Fruit fly (Drosophila melanogaster) whole organism, embryonic: Measurements from ENCODE around the gene Gr63a.

ENCODE experiments used
- B-H1 ChIP-seq: fragments of 200-800 bp; sonication (Bioruptor generic); IDR thresholded peaks from 3 replicates; pipeline ENCODE4 v1.3.6; 2022; ENCODE audit warnings: missing biosample characterization, missing genetic modification characterization
- BtbVII ChIP-seq: fragments of 200-800 bp; sonication (Bioruptor generic); optimal IDR thresholded peaks from 3 replicates; lab custom pipeline; 2017; ENCODE audit warnings: missing biosample characterization, mild to moderate bottlenecking, missing genetic modification characterization
- C15 ChIP-seq: fragments of 200-800 bp; sonication (Bioruptor generic); IDR thresholded peaks from 3 replicates; pipeline ENCODE4 v1.3.6; 2022; ENCODE audit warnings: missing biosample characterization, missing genetic modification characterization
- CG12219 ChIP-seq: fragments of 200-800 bp; sonication (Bioruptor generic); optimal IDR thresholded peaks from 3 replicates; lab custom pipeline; 2018; ENCODE audit warnings: missing biosample characterization, mild to moderate bottlenecking, missing genetic modification characterization
- CG12659 ChIP-seq: fragments of 200-800 bp; sonication (Bioruptor generic); optimal IDR thresholded peaks from 3 replicates; lab custom pipeline; 2017; ENCODE audit warnings: mild to moderate bottlenecking, missing biosample characterization, missing genetic modification reagents, missing genetic modification characterization
- CG16815 ChIP-seq: fragments of 200-800 bp; sonication (Bioruptor generic); optimal IDR thresholded peaks from 3 replicates; lab custom pipeline; 2017; ENCODE audit warnings: missing biosample characterization, mild to moderate bottlenecking, missing genetic modification characterization
- CG17802 ChIP-seq: fragments of 200-800 bp; sonication (Bioruptor generic); optimal IDR thresholded peaks from 2 replicates; lab custom pipeline; 2018; ENCODE audit warnings: missing biosample characterization, mild to moderate bottlenecking, missing genetic modification characterization, moderate library complexity
- CG18262 ChIP-seq: fragments of 200-800 bp; optimal IDR thresholded peaks from 3 replicates; lab custom pipeline; 2019; ENCODE audit warnings: missing biosample characterization, mild to moderate bottlenecking, missing genetic modification characterization, moderate library complexity
- CG18476 ChIP-seq: fragments of 200-800 bp; sonication (Bioruptor generic); optimal IDR thresholded peaks from 2 replicates; lab custom pipeline; 2016; ENCODE audit warnings: missing biosample characterization, mild to moderate bottlenecking, missing genetic modification characterization
- CG3163 ChIP-seq: fragments of 200-800 bp; sonication (Bioruptor generic); optimal IDR thresholded peaks from 3 replicates; lab custom pipeline; 2016; ENCODE audit warnings: missing biosample characterization, missing genetic modification characterization
- CG32532 ChIP-seq: fragments of 200-800 bp; sonication (Bioruptor generic); IDR thresholded peaks from 2 replicates; pipeline ENCODE4 v1.3.6; 2022; ENCODE audit warnings: missing biosample characterization, missing genetic modification characterization
- CG33557 ChIP-seq: fragments of 200-800 bp; sonication (Bioruptor generic); optimal IDR thresholded peaks from 2 replicates; lab custom pipeline; 2019; ENCODE audit warnings: missing biosample characterization, mild to moderate bottlenecking, missing genetic modification characterization, moderate library complexity
- CG3726 ChIP-seq: fragments of 200-800 bp; sonication (Bioruptor generic); IDR thresholded peaks from 3 replicates; pipeline ENCODE4, ENCODE4 v1.3.6; 2022; ENCODE audit warnings: missing biosample characterization, missing genetic modification characterization
- CG4282 ChIP-seq: fragments of 200-800 bp; sonication (Bioruptor generic); optimal IDR thresholded peaks from 2 replicates; lab custom pipeline; 2016; ENCODE audit warnings: missing biosample characterization, missing genetic modification characterization
- CG4707 ChIP-seq: fragments of 200-800 bp; sonication (Bioruptor generic); optimal IDR thresholded peaks from 2 replicates; lab custom pipeline; 2018; ENCODE audit warnings: missing biosample characterization, mild to moderate bottlenecking, missing genetic modification characterization, moderate library complexity
- CG6765 ChIP-seq: fragments of 200-800 bp; sonication (Bioruptor generic); optimal IDR thresholded peaks from 3 replicates; lab custom pipeline; 2017; ENCODE audit warnings: missing biosample characterization, mild to moderate bottlenecking, missing genetic modification characterization
- CG7839 ChIP-seq: fragments of 200-800 bp; sonication (Bioruptor generic); optimal IDR thresholded peaks from 3 replicates; lab custom pipeline; 2018; ENCODE audit warnings: missing biosample characterization, mild to moderate bottlenecking, missing genetic modification characterization, moderate library complexity
- Dll ChIP-seq: fragments of 200-800 bp; sonication (Bioruptor generic); IDR thresholded peaks from 4 replicates; pipeline ENCODE4 v1.3.6; 2022; ENCODE audit warnings: missing biosample characterization, missing genetic modification characterization; ENCODE audit not compliant: partially characterized antibody
- Elba2 ChIP-seq: fragments of 200-800 bp; sonication (Bioruptor generic); optimal IDR thresholded peaks from 3 replicates; lab custom pipeline; 2016; ENCODE audit warnings: missing biosample characterization, missing genetic modification characterization
- Ets97D ChIP-seq: fragments of 200-800 bp; sonication (Bioruptor generic); optimal IDR thresholded peaks from 3 replicates; lab custom pipeline; 2016; ENCODE audit warnings: missing biosample characterization, missing genetic modification characterization
- Fer3 ChIP-seq: fragments of 200-800 bp; sonication (Bioruptor generic); optimal IDR thresholded peaks from 2 replicates; lab custom pipeline; 2018; ENCODE audit warnings: missing biosample characterization, mild to moderate bottlenecking, missing genetic modification characterization, moderate library complexity
- HLH54F ChIP-seq: fragments of 200-800 bp; sonication (Bioruptor generic); optimal IDR thresholded peaks from 3 replicates; lab custom pipeline; 2016; ENCODE audit warnings: missing biosample characterization, missing genetic modification characterization
- Jarid2 ChIP-seq: fragments of 200-800 bp; sonication (Bioruptor generic); optimal IDR thresholded peaks from 3 replicates; lab custom pipeline; 2017; ENCODE audit warnings: mild to moderate bottlenecking, missing biosample characterization, missing genetic modification reagents, missing genetic modification characterization
- Lpt ChIP-seq: fragments of >200 bp; optimal IDR thresholded peaks from 2 replicates; lab custom pipeline; 2018; ENCODE audit warnings: missing biosample characterization, missing genetic modification characterization
- NFAT ChIP-seq: fragments of 200-800 bp; sonication (Bioruptor generic); IDR thresholded peaks from 2 replicates; pipeline ENCODE4 v1.3.6; 2022; ENCODE audit warnings: missing biosample characterization, missing genetic modification characterization
- Oli ChIP-seq: fragments of 200-800 bp; sonication (Bioruptor generic); optimal IDR thresholded peaks from 2 replicates; lab custom pipeline; 2018; ENCODE audit warnings: missing biosample characterization, mild to moderate bottlenecking, missing genetic modification characterization, moderate library complexity
- Ravus ChIP-seq: fragments of 200-800 bp; sonication (Bioruptor generic); IDR thresholded peaks from 2 replicates; pipeline ENCODE4 v1.3.6; 2022; ENCODE audit warnings: missing biosample characterization, missing genetic modification characterization
- Sry-β ChIP-seq: fragments of 200-800 bp; sonication (Bioruptor generic); optimal IDR thresholded peaks from 2 replicates; lab custom pipeline; 2018; ENCODE audit warnings: missing biosample characterization, mild to moderate bottlenecking, missing genetic modification characterization, moderate library complexity
- Xrp1 ChIP-seq: fragments of 200-800 bp; sonication (Bioruptor generic); IDR thresholded peaks from 2 replicates; pipeline ENCODE4 v1.3.6; 2022; ENCODE audit warnings: missing biosample characterization, missing genetic modification characterization
- ac ChIP-seq: fragments of 200-800 bp; sonication (Bioruptor generic); optimal IDR thresholded peaks from 3 replicates; lab custom pipeline; 2017; ENCODE audit warnings: missing biosample characterization, mild to moderate bottlenecking, missing genetic modification characterization
- al ChIP-seq: fragments of 200-800 bp; sonication (Bioruptor generic); IDR thresholded peaks from 2 replicates; pipeline ENCODE4 v1.3.6; 2022; ENCODE audit warnings: missing biosample characterization, missing genetic modification characterization
- br ChIP-seq: fragments of >200 bp; optimal IDR thresholded peaks from 2 replicates; lab custom pipeline; 2017
- corto ChIP-seq: fragments of 200-800 bp; sonication (Bioruptor generic); optimal IDR thresholded peaks from 2 replicates; lab custom pipeline; 2016; ENCODE audit warnings: missing biosample characterization, mild to moderate bottlenecking, missing genetic modification characterization, moderate library complexity
- crp ChIP-seq, 2 experiments: fragments of 200-800 bp; sonication (Bioruptor generic); optimal IDR thresholded peaks; 2 replicates in 1 of 2; 3 replicates in 1 of 2; lab custom pipeline; 2017; ENCODE audit warnings: missing biosample characterization in 2 of 2, missing genetic modification characterization in 2 of 2, mild to moderate bottlenecking in 1 of 2, moderate library complexity in 1 of 2
- da ChIP-seq: fragments of 200-800 bp; sonication (Bioruptor generic); optimal IDR thresholded peaks from 2 replicates; lab custom pipeline; 2016; ENCODE audit warnings: missing biosample characterization, missing genetic modification characterization
- exex ChIP-seq: fragments of 200-800 bp; sonication (Bioruptor generic); optimal IDR thresholded peaks from 4 replicates; lab custom pipeline; 2018; ENCODE audit warnings: missing biosample characterization, mild to moderate bottlenecking, missing genetic modification characterization, moderate library complexity
- fd3F ChIP-seq: fragments of 200-800 bp; sonication (Bioruptor generic); optimal IDR thresholded peaks from 2 replicates; lab custom pipeline; 2018; ENCODE audit warnings: missing biosample characterization, mild to moderate bottlenecking, missing genetic modification characterization, moderate library complexity
- ftz-f1 ChIP-seq: fragments of 200-800 bp; sonication (Bioruptor generic); optimal IDR thresholded peaks from 2 replicates; lab custom pipeline; 2016; ENCODE audit warnings: missing biosample characterization, missing genetic modification characterization
- gfzf ChIP-seq: fragments of 200-800 bp; sonication (Bioruptor generic); optimal IDR thresholded peaks from 2 replicates; lab custom pipeline; 2016; ENCODE audit warnings: missing biosample characterization, mild to moderate bottlenecking, missing genetic modification characterization, moderate library complexity
- h ChIP-seq: fragments of >200 bp; optimal IDR thresholded peaks from 2 replicates; lab custom pipeline; 2017
- ham ChIP-seq: fragments of 200-800 bp; sonication (Bioruptor generic); IDR thresholded peaks from 2 replicates; pipeline ENCODE4 v1.3.6; 2022; ENCODE audit warnings: missing biosample characterization, missing genetic modification characterization
- hkb ChIP-seq, 2 experiments: fragments of 200-800 bp in 1 of 2; fragments of >200 bp in 1 of 2; sonication (Bioruptor generic) in 1 of 2; IDR thresholded peaks in 1 of 2; optimal IDR thresholded peaks in 1 of 2; 2 replicates each; pipeline versions ENCODE4 v1.3.6 to Lab custom; 2017 to 2022; ENCODE audit warnings: missing biosample characterization in 1 of 2, missing genetic modification characterization in 1 of 2
- oc ChIP-seq: fragments of 200-800 bp; sonication (Bioruptor generic); optimal IDR thresholded peaks from 2 replicates; lab custom pipeline; 2018; ENCODE audit warnings: missing biosample characterization, mild to moderate bottlenecking, missing genetic modification characterization, moderate library complexity
- odd ChIP-seq: fragments of 200-800 bp; sonication (Bioruptor generic); optimal IDR thresholded peaks from 2 replicates; lab custom pipeline; 2017; ENCODE audit warnings: missing biosample characterization, mild to moderate bottlenecking, missing genetic modification characterization
- sna ChIP-seq: fragments of 200-800 bp; sonication (Bioruptor generic); IDR thresholded peaks from 2 replicates; pipeline ENCODE4 v1.3.6; 2022; ENCODE audit warnings: missing biosample characterization, missing genetic modification characterization; ENCODE audit not compliant: partially characterized antibody
- trh ChIP-seq: fragments of 200-800 bp; sonication (Bioruptor generic); optimal IDR thresholded peaks from 2 replicates; lab custom pipeline; 2016; ENCODE audit warnings: missing biosample characterization, missing genetic modification characterization
- ttk ChIP-seq: fragments of 200-800 bp; sonication (Bioruptor generic); IDR thresholded peaks from 2 replicates; pipeline ENCODE4 v2.1.2; 2022; ENCODE audit warnings: missing biosample characterization, missing genetic modification characterization
- wek ChIP-seq: fragments of 200-800 bp; sonication (Bioruptor generic); optimal IDR thresholded peaks from 3 replicates; lab custom pipeline; 2018; ENCODE audit warnings: missing biosample characterization, mild to moderate bottlenecking, missing genetic modification characterization, moderate library complexity
- z ChIP-seq: fragments of 200-800 bp; sonication (Bioruptor generic); IDR thresholded peaks from 3 replicates; pipeline ENCODE4 v1.3.6; 2022; ENCODE audit warnings: missing biosample characterization, missing genetic modification characterization

Gr63a gene

dm6 chr3L:3928205-3928942, 32.0 kb upstream of the Gr63a start (continued):
- no peak for TF ChIP-seq oc (tag; lab: Kevin White, UChicago)
- TF ChIP-seq CG4707 (GFP tag; lab: Kevin White, UChicago) = peak; percentile 20
- TF ChIP-seq exex = peak; percentile 92
- TF ChIP-seq br = no peak
- TF ChIP-seq CG16815 = peak; percentile 74
- peak; percentile 75 for TF ChIP-seq ttk (GFP tag; lab: Robert Waterston, UW)
- TF ChIP-seq ham (GFP tag; lab: Robert Waterston, UW) = peak; percentile 79
- no peak for TF ChIP-seq Sry-β (GFP tag; lab: Kevin White, UChicago)
- peak; percentile 92 for TF ChIP-seq CG32532 (GFP tag; lab: Robert Waterston, UW)
- TF ChIP-seq CG33557 (GFP tag; lab: Kevin White, UChicago) = no peak
- peak; percentile 72; the same call in 1 of the 3 replicates for TF ChIP-seq C15 (GFP tag; lab: Robert Waterston, UW)
- peak; percentile 45 for TF ChIP-seq trh (GFP tag; lab: Kevin White, UChicago)
- TF ChIP-seq B-H1 (GFP tag; lab: Robert Waterston, UW) = peak; percentile 69
- peak; percentile 81 for TF ChIP-seq CG6765 (GFP tag; lab: Kevin White, UChicago)
- peak; percentile 84 for TF ChIP-seq Xrp1
- no peak for TF ChIP-seq CG18262 (tag; lab: Kevin White, UChicago)
- peak; percentile 93 for TF ChIP-seq HLH54F (GFP tag; lab: Kevin White, UChicago)
- TF ChIP-seq gfzf = no peak
- peak; percentile 84 for TF ChIP-seq al (GFP tag; lab: Robert Waterston, UW)
- TF ChIP-seq Dll = no peak
- peak; percentile 72 for TF ChIP-seq CG4282 (GFP tag; lab: Kevin White, UChicago)
- peak; percentile 94 for TF ChIP-seq CG12659 (GFP tag; lab: Kevin White, UChicago)
- TF ChIP-seq da (GFP tag; lab: Kevin White, UChicago) = peak; percentile 60
- peak; percentile 89 for TF ChIP-seq BtbVII (GFP tag; lab: Kevin White, UChicago)
- peak; percentile 64 for TF ChIP-seq Jarid2 (GFP tag; lab: Kevin White, UChicago)
- no peak for TF ChIP-seq sna (GFP tag; lab: Robert Waterston, UW)
- TF ChIP-seq CG17802 (tag; lab: Kevin White, UChicago) = peak; percentile 25
- TF ChIP-seq Ravus (GFP tag; lab: Robert Waterston, UW) = peak; percentile 75
- peak; percentile 83 for TF ChIP-seq NFAT (GFP tag; lab: Robert Waterston, UW)
- TF ChIP-seq Ets97D = peak; percentile 55
- no peak for TF ChIP-seq h (lab: Kevin White, UChicago)
- TF ChIP-seq Oli (tag; lab: Kevin White, UChicago) = peak; percentile 87
- peak; percentile 56 for TF ChIP-seq wek (GFP tag; lab: Kevin White, UChicago)
- TF ChIP-seq corto (GFP tag; lab: Kevin White, UChicago) = peak; percentile 31
- TF ChIP-seq crp (GFP tag; optimal IDR thresholded peaks at IDR 0.05; lab: Kevin White, UChicago) = peak in 1 of 2 experiments; percentile 37
- no peak for TF ChIP-seq ftz-f1 (GFP tag; lab: Kevin White, UChicago)
- peak; percentile 89 for TF ChIP-seq fd3F
- no peak for TF ChIP-seq Lpt (GFP tag; lab: Kevin White, UChicago)
- peak; percentile 78 for TF ChIP-seq CG18476 (GFP tag; lab: Kevin White, UChicago)
- peak; percentile 76; the same call in 2 of the 3 replicates for TF ChIP-seq CG3726 (GFP tag; lab: Robert Waterston, UW)
- TF ChIP-seq CG3163 (GFP tag; lab: Kevin White, UChicago) = peak; percentile 67
- no peak for TF ChIP-seq z
- no peak for TF ChIP-seq hkb (optimal IDR thresholded peaks at IDR 0.05; lab: Kevin White, UChicago)
- peak; percentile 93 for TF ChIP-seq hkb (GFP tag; IDR thresholded peaks at IDR 0.05; lab: Robert Waterston, UW)
- TF ChIP-seq Elba2 = no peak
- no peak for TF ChIP-seq ac (GFP tag; lab: Kevin White, UChicago)
- TF ChIP-seq odd (GFP tag; lab: Kevin White, UChicago) = peak; percentile 64
- TF ChIP-seq Fer3 (tag; lab: Kevin White, UChicago) = peak; percentile 92
- TF ChIP-seq CG12219 = peak; percentile 86
- peak; percentile 91 for TF ChIP-seq CG7839 (tag; lab: Kevin White, UChicago)
